Worm (Caenorhabditis elegans) whole organism, late embryonic: ENCODE data around the gene F56A8.5.
A peak's percentile ranks its signal among the peaks of the same experiment; 100 is the strongest.

ENCODE experiments used
- F13H6.1 ChIP-seq: sonication (generic microtip); optimal IDR thresholded peaks from 2 replicates; lab custom pipeline; 2016; ENCODE audit warnings: missing genetic modification characterization, missing compliant biosample characterization
- K02D7.2 ChIP-seq: sonication (generic microtip); optimal IDR thresholded peaks from 2 replicates; lab custom pipeline; 2017; ENCODE audit warnings: mild to moderate bottlenecking, missing genetic modification characterization, missing compliant biosample characterization
- K09A11.1 ChIP-seq: sonication (generic microtip); optimal IDR thresholded peaks from 2 replicates; lab custom pipeline; 2017; ENCODE audit warnings: antibody characterized with exemption, mild to moderate bottlenecking, missing genetic modification characterization, missing compliant biosample characterization; ENCODE audit not compliant: insufficient read depth
- T23F11.4 ChIP-seq: fragments of 200-800 bp; sonication (Bioruptor generic); optimal IDR thresholded peaks from 2 replicates; lab custom pipeline; 2018; ENCODE audit warnings: mild to moderate bottlenecking, missing genetic modification characterization, missing compliant biosample characterization
- Y22D7AL.16 ChIP-seq: sonication (generic microtip); optimal IDR thresholded peaks from 2 replicates; lab custom pipeline; 2016; ENCODE audit warnings: missing genetic modification characterization, missing compliant biosample characterization
- ahr-1 ChIP-seq: sonication (generic microtip); optimal IDR thresholded peaks from 2 replicates; lab custom pipeline; 2016; ENCODE audit warnings: missing genetic modification characterization, missing compliant biosample characterization
- ama-1 ChIP-seq: fragments of 150-350 bp; optimal IDR thresholded peaks from 2 replicates; lab custom pipeline; 2014
- ceh-14 ChIP-seq: sonication (generic microtip); optimal IDR thresholded peaks from 2 replicates; lab custom pipeline; 2016; ENCODE audit warnings: missing genotype, missing genetic modification characterization, missing compliant biosample characterization
- ceh-18 ChIP-seq: sonication (generic microtip); optimal IDR thresholded peaks from 2 replicates; lab custom pipeline; 2016; ENCODE audit warnings: missing genetic modification characterization, missing compliant biosample characterization
- ceh-22 ChIP-seq: sonication (generic microtip); optimal IDR thresholded peaks from 2 replicates; lab custom pipeline; 2017; ENCODE audit warnings: missing biosample characterization, missing genetic modification characterization
- ceh-31 ChIP-seq: sonication (generic microtip); optimal IDR thresholded peaks from 2 replicates; lab custom pipeline; 2016; ENCODE audit warnings: missing genetic modification characterization, missing compliant biosample characterization
- ceh-34 ChIP-seq: sonication (generic microtip); optimal IDR thresholded peaks from 2 replicates; lab custom pipeline; 2016; ENCODE audit warnings: mild to moderate bottlenecking, missing genetic modification characterization, missing compliant biosample characterization
- ceh-48 ChIP-seq: sonication (generic microtip); optimal IDR thresholded peaks from 2 replicates; lab custom pipeline; 2016; ENCODE audit warnings: missing genetic modification characterization, inconsistent platforms, missing compliant biosample characterization
- ceh-6 ChIP-seq: fragments of 200-800 bp; sonication (Bioruptor generic); optimal IDR thresholded peaks from 2 replicates; lab custom pipeline; 2018; ENCODE audit warnings: mild to moderate bottlenecking, missing genetic modification characterization, missing compliant biosample characterization
- ceh-9 ChIP-seq: sonication (generic microtip); optimal IDR thresholded peaks from 2 replicates; lab custom pipeline; 2016; ENCODE audit warnings: mild to moderate bottlenecking, missing genetic modification characterization, inconsistent platforms, missing compliant biosample characterization
- dmd-4 ChIP-seq: sonication (generic microtip); optimal IDR thresholded peaks from 2 replicates; lab custom pipeline; 2016; ENCODE audit warnings: borderline replicate concordance, missing genetic modification characterization, missing compliant biosample characterization
- dve-1 ChIP-seq: sonication (generic microtip); optimal IDR thresholded peaks from 2 replicates; lab custom pipeline; 2017; ENCODE audit warnings: antibody characterized with exemption, mild to moderate bottlenecking, missing genetic modification characterization, missing compliant biosample characterization
- elt-2 ChIP-seq: sonication (generic microtip); optimal IDR thresholded peaks from 2 replicates; lab custom pipeline; 2016; ENCODE audit warnings: missing genetic modification reagents, missing genetic modification characterization, missing compliant biosample characterization
- elt-4 ChIP-seq: sonication (generic microtip); optimal IDR thresholded peaks from 2 replicates; lab custom pipeline; 2016; ENCODE audit warnings: missing genetic modification characterization, missing compliant biosample characterization
- ets-4 ChIP-seq: sonication (generic microtip); optimal IDR thresholded peaks from 2 replicates; lab custom pipeline; 2016; ENCODE audit warnings: missing genetic modification characterization, missing compliant biosample characterization
- eyg-1 ChIP-seq: sonication (generic microtip); optimal IDR thresholded peaks from 2 replicates; lab custom pipeline; 2016; ENCODE audit warnings: missing genotype, missing genetic modification characterization, missing compliant biosample characterization
- fax-1 ChIP-seq: sonication (generic microtip); optimal IDR thresholded peaks from 2 replicates; lab custom pipeline; 2016; ENCODE audit warnings: missing genotype, missing genetic modification characterization, missing compliant biosample characterization
- fkh-6 ChIP-seq: sonication (generic microtip); optimal IDR thresholded peaks from 2 replicates; lab custom pipeline; 2016; ENCODE audit warnings: missing genetic modification characterization, missing compliant biosample characterization
- gmeb-2 ChIP-seq: sonication (generic microtip); optimal IDR thresholded peaks from 2 replicates; lab custom pipeline; 2016; ENCODE audit warnings: missing genetic modification characterization, inconsistent platforms, missing compliant biosample characterization
- hlh-13 ChIP-seq: fragments of 200-800 bp; sonication (Bioruptor generic); optimal IDR thresholded peaks from 2 replicates; lab custom pipeline; 2018; ENCODE audit warnings: mild to moderate bottlenecking, missing genetic modification characterization, missing compliant biosample characterization
- hlh-15 ChIP-seq: sonication (generic microtip); optimal IDR thresholded peaks from 2 replicates; lab custom pipeline; 2016; ENCODE audit warnings: missing genetic modification characterization, missing compliant biosample characterization
- hlh-30 ChIP-seq: sonication (generic microtip); optimal IDR thresholded peaks from 2 replicates; lab custom pipeline; 2017; ENCODE audit warnings: antibody characterized with exemption, missing genetic modification characterization, missing compliant biosample characterization; ENCODE audit not compliant: insufficient read depth
- hlh-6 ChIP-seq: sonication (generic microtip); optimal IDR thresholded peaks from 2 replicates; lab custom pipeline; 2016; ENCODE audit warnings: missing genotype, missing genetic modification characterization, missing compliant biosample characterization
- hlh-8 ChIP-seq: sonication (generic microtip); optimal IDR thresholded peaks from 2 replicates; lab custom pipeline; 2016; ENCODE audit warnings: missing genotype, missing genetic modification characterization, missing compliant biosample characterization
- lim-6 ChIP-seq: sonication (generic microtip); optimal IDR thresholded peaks from 2 replicates; lab custom pipeline; 2016; ENCODE audit warnings: missing genetic modification characterization, missing compliant biosample characterization
- mec-3 ChIP-seq: sonication (generic microtip); optimal IDR thresholded peaks from 2 replicates; lab custom pipeline; 2016; ENCODE audit warnings: borderline replicate concordance, missing genetic modification characterization, missing compliant biosample characterization
- npax-4 ChIP-seq: sonication (generic microtip); optimal IDR thresholded peaks from 2 replicates; lab custom pipeline; 2016; ENCODE audit warnings: missing genetic modification characterization, missing compliant biosample characterization
- odd-2 ChIP-seq: sonication (generic microtip); optimal IDR thresholded peaks from 2 replicates; lab custom pipeline; 2017; ENCODE audit warnings: antibody characterized with exemption, mild to moderate bottlenecking, missing genetic modification characterization, missing compliant biosample characterization
- pag-3 ChIP-seq: sonication (generic microtip); optimal IDR thresholded peaks from 2 replicates; lab custom pipeline; 2016; ENCODE audit warnings: missing compliant biosample characterization, missing genetic modification characterization, borderline replicate concordance
- pat-9 ChIP-seq: fragments of 200-800 bp; sonication (Bioruptor generic); optimal IDR thresholded peaks from 2 replicates; lab custom pipeline; 2018; ENCODE audit warnings: mild to moderate bottlenecking, missing genetic modification characterization, moderate library complexity, missing compliant biosample characterization
- pax-1 ChIP-seq: fragments of 150-350 bp; optimal IDR thresholded peaks from 2 replicates; lab custom pipeline; 2014; ENCODE audit warnings: missing biosample characterization, missing genetic modification characterization
- pha-2 ChIP-seq: sonication (generic microtip); optimal IDR thresholded peaks from 2 replicates; lab custom pipeline; 2017; ENCODE audit warnings: mild to moderate bottlenecking, missing genetic modification characterization, missing compliant biosample characterization
- pqm-1 ChIP-seq: sonication (generic microtip); optimal IDR thresholded peaks from 2 replicates; lab custom pipeline; 2016; ENCODE audit warnings: missing genetic modification characterization, missing compliant biosample characterization
- pros-1 ChIP-seq: fragments of 150-350 bp; optimal IDR thresholded peaks from 2 replicates; lab custom pipeline; 2014; ENCODE audit warnings: missing biosample characterization, missing genetic modification reagents, missing genetic modification characterization
- ref-2 ChIP-seq: sonication (generic microtip); optimal IDR thresholded peaks from 2 replicates; lab custom pipeline; 2016; ENCODE audit warnings: missing genetic modification characterization, missing compliant biosample characterization
- rnt-1 ChIP-seq: sonication (generic microtip); optimal IDR thresholded peaks from 2 replicates; lab custom pipeline; 2016; ENCODE audit warnings: missing genetic modification characterization, missing compliant biosample characterization
- sdc-2 ChIP-seq: sonication (generic microtip); optimal IDR thresholded peaks from 2 replicates; lab custom pipeline; 2016; ENCODE audit warnings: missing genotype, missing genetic modification characterization, missing compliant biosample characterization
- sox-4 ChIP-seq: sonication (generic microtip); optimal IDR thresholded peaks from 2 replicates; lab custom pipeline; 2017; ENCODE audit warnings: mild to moderate bottlenecking, missing genetic modification characterization, inconsistent platforms, missing compliant biosample characterization
- tbx-7 ChIP-seq: sonication (generic microtip); optimal IDR thresholded peaks from 2 replicates; lab custom pipeline; 2016; ENCODE audit warnings: missing genotype, missing genetic modification characterization, missing compliant biosample characterization
- ttx-3 ChIP-seq: sonication (generic microtip); optimal IDR thresholded peaks from 2 replicates; lab custom pipeline; 2016; ENCODE audit warnings: missing genetic modification reagents, missing genetic modification characterization, missing compliant biosample characterization
- unc-3 ChIP-seq, 2 experiments: fragments of 200-800 bp in 1 of 2; sonication (Bioruptor generic) in 1 of 2; sonication (generic microtip) in 1 of 2; conservative IDR thresholded peaks in 1 of 2; optimal IDR thresholded peaks in 1 of 2; 2 replicates each; pipeline versions ENCODE4 v1.3.6 to Lab custom; 2016 to 2022; ENCODE audit warnings: missing compliant biosample characterization in 2 of 2, missing genetic modification characterization in 2 of 2, missing genetic modification reagents in 1 of 2
- unc-42 ChIP-seq: sonication (generic microtip); optimal IDR thresholded peaks from 2 replicates; lab custom pipeline; 2016; ENCODE audit warnings: missing genotype, missing genetic modification characterization, missing compliant biosample characterization
- unc-55 ChIP-seq: sonication (generic microtip); optimal IDR thresholded peaks from 2 replicates; lab custom pipeline; 2017; ENCODE audit warnings: missing biosample characterization, missing genetic modification reagents, missing genetic modification characterization

The F56A8.5 gene

ce11 chrIII:13268856-13269255 is 3.2 kb downstream of the F56A8.5 start, which contains the start of gene cpf-2 (continued):
- no peak for TF ChIP-seq mec-3
- TF ChIP-seq unc-42 = peak; percentile 47
- peak; percentile 41 for TF ChIP-seq gmeb-2 (tag; lab: Kevin White, UChicago)
- no peak for TF ChIP-seq unc-55 (GFP tag; lab: Kevin White, UChicago)
- TF ChIP-seq Y22D7AL.16 (tag; lab: Kevin White, UChicago) = no peak
- peak; percentile 82 for TF ChIP-seq ceh-31 (tag; lab: Kevin White, UChicago)
- TF ChIP-seq ref-2 (tag; lab: Kevin White, UChicago) = peak; percentile 89
- peak; percentile 12 for TF ChIP-seq pat-9 (tag; lab: Kevin White, UChicago)
- TF ChIP-seq npax-4 (tag; lab: Kevin White, UChicago) = peak; percentile 11
- TF ChIP-seq ama-1 (lab: Kevin White, UChicago) = no peak
- TF ChIP-seq dve-1 (tag; lab: Kevin White, UChicago) = no peak
- TF ChIP-seq pha-2 (tag; lab: Kevin White, UChicago) = peak; percentile 32
- peak; percentile 13 for TF ChIP-seq tbx-7 (tag; lab: Kevin White, UChicago)
- TF ChIP-seq elt-2 (tag; lab: Kevin White, UChicago) = peak; percentile 77
- TF ChIP-seq unc-3 (GFP tag; conservative IDR thresholded peaks at IDR 0.05; lab: Robert Waterston, UW) = peak; percentile 54; the same call in 1 of the 2 replicates
- TF ChIP-seq unc-3 (tag; optimal IDR thresholded peaks at IDR 0.05; lab: Kevin White, UChicago) = peak; percentile 52
- peak; percentile 31 for TF ChIP-seq sdc-2 (tag; lab: Kevin White, UChicago)
- no peak for TF ChIP-seq dmd-4 (tag; lab: Kevin White, UChicago)
- TF ChIP-seq lim-6 = peak; percentile 38
- TF ChIP-seq K09A11.1 (tag; lab: Kevin White, UChicago) = peak; percentile 65
- peak; percentile 55 for TF ChIP-seq hlh-6 (tag; lab: Kevin White, UChicago)
- TF ChIP-seq ceh-48 (tag; lab: Kevin White, UChicago) = peak; percentile 55
- no peak for TF ChIP-seq eyg-1 (tag; lab: Kevin White, UChicago)
- TF ChIP-seq T23F11.4 (GFP tag; lab: Kevin White, UChicago) = peak; percentile 55
- TF ChIP-seq ceh-34 (tag; lab: Kevin White, UChicago) = peak; percentile 62
- no peak for TF ChIP-seq ceh-6 (GFP tag; lab: Kevin White, UChicago)
- TF ChIP-seq hlh-15 (tag; lab: Kevin White, UChicago) = peak; percentile 47
- peak; percentile 7 for TF ChIP-seq hlh-8 (tag; lab: Kevin White, UChicago)
- TF ChIP-seq ahr-1 = peak; percentile 72
- TF ChIP-seq hlh-30 = peak; percentile 10
- no peak for TF ChIP-seq pros-1 (tag; lab: Kevin White, UChicago)
- no peak for TF ChIP-seq elt-4 (tag; lab: Kevin White, UChicago)
- TF ChIP-seq odd-2 (tag; lab: Kevin White, UChicago) = peak; percentile 42
- peak; percentile 16 for TF ChIP-seq sox-4 (tag; lab: Kevin White, UChicago)
- peak; percentile 71 for TF ChIP-seq F13H6.1 (tag; lab: Kevin White, UChicago)
- peak; percentile 45 for TF ChIP-seq fkh-6
- peak; percentile 53 for TF ChIP-seq fax-1 (tag; lab: Kevin White, UChicago)
- TF ChIP-seq K02D7.2 (tag; lab: Kevin White, UChicago) = peak; percentile 79
- peak; percentile 54 for TF ChIP-seq ceh-14 (tag; lab: Kevin White, UChicago)
- TF ChIP-seq ceh-18 (tag; lab: Kevin White, UChicago) = peak; percentile 40
- no peak for TF ChIP-seq ceh-22 (tag; lab: Kevin White, UChicago)
- TF ChIP-seq hlh-13 (GFP tag; lab: Kevin White, UChicago) = no peak
- no peak for TF ChIP-seq pqm-1 (tag; lab: Kevin White, UChicago)
- TF ChIP-seq pag-3 (tag; lab: Kevin White, UChicago) = no peak
- TF ChIP-seq ets-4 (tag; lab: Kevin White, UChicago) = no peak
- no peak for TF ChIP-seq ceh-9
- TF ChIP-seq rnt-1 (tag; lab: Kevin White, UChicago) = peak; percentile 70
- TF ChIP-seq pax-1 = no peak
- TF ChIP-seq ttx-3 (tag; lab: Kevin White, UChicago) = peak; percentile 48
